Fruit fly (Drosophila melanogaster) whole organism, wandering third instar larva: ENCODE measurements around the gene CG13067.

Source experiments
- CrebA ChIP-seq: fragments of 200-800 bp; sonication (Bioruptor generic); optimal IDR thresholded peaks from 2 replicates; lab custom pipeline; 2016; ENCODE audit warnings: missing biosample characterization, mild to moderate bottlenecking, missing genetic modification characterization, borderline replicate concordance
- Dfd ChIP-seq: fragments of >200 bp; optimal IDR thresholded peaks from 2 replicates; lab custom pipeline; 2017; ENCODE audit warnings: missing biosample characterization, missing genetic modification characterization
- Hnf4 ChIP-seq: fragments of 200-800 bp; sonication (Bioruptor generic); optimal IDR thresholded peaks from 2 replicates; lab custom pipeline; 2016; ENCODE audit warnings: missing biosample characterization, mild to moderate bottlenecking, missing genetic modification characterization
- OdsH ChIP-seq: fragments of 200-800 bp; sonication (Bioruptor generic); optimal IDR thresholded peaks from 2 replicates; lab custom pipeline; 2016; ENCODE audit warnings: missing biosample characterization, mild to moderate bottlenecking, missing genetic modification characterization
- Sp1 ChIP-seq: fragments of 200-800 bp; sonication (Bioruptor generic); optimal IDR thresholded peaks from 3 replicates; lab custom pipeline; 2019; ENCODE audit warnings: missing biosample characterization, mild to moderate bottlenecking, missing genetic modification characterization, moderate library complexity
- brk ChIP-seq: fragments of 200-800 bp; sonication (Bioruptor generic); optimal IDR thresholded peaks from 2 replicates; lab custom pipeline; 2016; ENCODE audit warnings: missing biosample characterization, mild to moderate bottlenecking, missing genetic modification characterization
- dsf ChIP-seq: sonication (Bioruptor generic); optimal IDR thresholded peaks from 2 replicates; lab custom pipeline; 2016; ENCODE audit warnings: missing biosample characterization, missing genetic modification characterization, borderline replicate concordance
- ey ChIP-seq: fragments of 200-800 bp; sonication (Bioruptor generic); optimal IDR thresholded peaks from 2 replicates; lab custom pipeline; 2016; ENCODE audit warnings: missing biosample characterization, missing genetic modification characterization
- h ChIP-seq: fragments of 200-800 bp; sonication (Bioruptor generic); optimal IDR thresholded peaks from 3 replicates; lab custom pipeline; 2016; ENCODE audit warnings: missing biosample characterization, mild to moderate bottlenecking, missing genetic modification characterization
- pan ChIP-seq: fragments of >200 bp; optimal IDR thresholded peaks from 2 replicates; lab custom pipeline; 2017
- psq ChIP-seq: fragments of 200-800 bp; sonication (Bioruptor generic); optimal IDR thresholded peaks from 3 replicates; lab custom pipeline; 2017; ENCODE audit warnings: missing biosample characterization, mild to moderate bottlenecking, missing genetic modification characterization, moderate library complexity
- sv ChIP-seq: fragments of 200-800 bp; sonication (Bioruptor generic); optimal IDR thresholded peaks from 3 replicates; lab custom pipeline; 2016; ENCODE audit warnings: missing biosample characterization, missing genetic modification characterization
- usp ChIP-seq: fragments of >200 bp; optimal IDR thresholded peaks from 2 replicates; lab custom pipeline; 2017; ENCODE audit warnings: missing biosample characterization, missing genetic modification characterization

DNA sequence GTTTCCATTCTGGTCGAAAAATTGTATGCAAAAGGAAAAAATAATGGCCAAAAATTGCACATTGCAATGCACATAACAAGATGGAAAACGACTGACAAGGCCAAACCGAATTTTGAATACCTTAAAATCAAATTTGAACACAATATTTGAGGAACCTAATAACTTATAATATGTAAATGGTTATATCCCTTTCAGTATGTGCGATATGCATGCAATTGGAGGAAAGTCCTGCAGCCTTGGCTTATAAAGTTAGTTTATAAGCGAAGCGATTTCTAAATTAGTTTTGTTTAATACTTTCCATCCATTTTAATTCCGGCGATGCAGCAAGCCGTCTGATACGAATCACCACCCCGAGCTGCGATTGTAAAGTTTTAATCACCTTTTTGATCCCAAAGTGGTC, 45.9 kb upstream of the CG13067 start:
- TF ChIP-seq sv (GFP tag; lab: Kevin White, UChicago) (no peak), h (GFP tag; lab: Kevin White, UChicago) (no peak), Sp1 (GFP tag; lab: Kevin White, UChicago) (no peak), brk (GFP tag; lab: Kevin White, UChicago) (no peak), dsf (no peak), usp (GFP tag; lab: Kevin White, UChicago) (no peak), CrebA (GFP tag; lab: Kevin White, UChicago) (no peak), Hnf4 (GFP tag; lab: Kevin White, UChicago) (no peak), Dfd (no peak), pan (lab: Kevin White, UChicago) (no peak), OdsH (GFP tag; lab: Kevin White, UChicago) (no peak), psq (GFP tag; lab: Kevin White, UChicago) (no peak), ey (GFP tag; lab: Kevin White, UChicago) (no peak)
